Worm (Caenorhabditis elegans) whole organism, L4/young adult: ENCODE results near the gene cyld-1.

ENCODE experiments used
- dao-5 ChIP-seq: sonication (generic microtip); optimal IDR thresholded peaks from 2 replicates; lab custom pipeline; 2016; ENCODE audit warnings: missing genotype, missing genetic modification characterization, moderate library complexity, missing compliant biosample characterization
- him-1 ChIP-seq: sonication (generic microtip); optimal IDR thresholded peaks from 2 replicates; lab custom pipeline; 2016; ENCODE audit warnings: missing genotype, missing genetic modification reagents, missing genetic modification characterization, missing compliant biosample characterization

ce11 chrIII:9922874-9923273 is 12.4 kb upstream of the cyld-1 start, which contains the start of gene cbp-2:
- TF ChIP-seq him-1 (tag; lab: Kevin White, UChicago), result no peak
- TF ChIP-seq dao-5 (tag; lab: Kevin White, UChicago), result no peak
